Worm (Caenorhabditis elegans): ENCODE data around the gene pix-1.

- no peak for TF ChIP-seq snpc-4 (tag; optimal IDR thresholded peaks at IDR 0.05)
- TF ChIP-seq nhr-12 (tag; optimal IDR thresholded peaks at IDR 0.05) = no peak
- peak; percentile 18 for TF ChIP-seq lin-13 (GFP tag; optimal IDR thresholded peaks at IDR 0.05)
- no peak for TF ChIP-seq hlh-17 (GFP tag; optimal IDR thresholded peaks at IDR 0.05; ENCODE audit: borderline replicate concordance)
- TF ChIP-seq zag-1 (tag; optimal IDR thresholded peaks at IDR 0.05) = no peak
These were observed 27.4 kb downstream of the pix-1 start for ce11 chrX:13754498-13754897.

Data from whole organism, L1 larva.